Worm (Caenorhabditis elegans): ENCODE data around the gene rom-3.

DNA sequence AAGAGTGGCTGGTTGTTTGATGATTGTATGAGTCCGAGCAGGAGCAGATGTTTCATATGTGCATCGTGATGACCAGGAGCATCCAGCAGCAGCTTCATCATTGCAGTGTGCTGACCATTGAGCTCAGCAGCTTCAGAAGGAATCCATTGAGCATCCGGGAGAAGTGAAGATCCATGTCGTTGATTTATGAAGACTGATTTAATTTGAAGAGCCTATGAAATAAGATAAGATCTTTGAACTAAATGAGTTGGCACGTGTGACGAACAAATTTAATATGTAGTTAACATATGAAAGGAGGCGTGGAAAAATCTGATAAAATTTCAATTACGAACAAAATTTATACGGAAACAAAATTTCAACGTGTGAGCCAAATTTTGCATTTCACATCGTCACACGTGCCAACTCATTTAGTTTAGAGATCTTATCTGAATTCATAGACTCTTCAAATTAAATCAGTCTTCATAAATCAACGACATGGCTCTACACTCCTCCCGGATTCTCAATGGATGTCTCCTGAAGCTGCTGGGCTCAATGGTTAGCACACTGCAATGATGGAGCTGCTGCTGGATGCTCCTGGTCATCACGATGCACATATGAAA is 52.4 kb downstream of the rom-3 start, which contains the start of the genes Y116A8C.469 and Y116A8C.468:
- TF ChIP-seq lin-13 (tag; optimal IDR thresholded peaks at IDR 0.05) = no peak
- no peak for TF ChIP-seq ztf-11 (tag; optimal IDR thresholded peaks at IDR 0.05)
- TF ChIP-seq elt-1 (tag; optimal IDR thresholded peaks at IDR 0.05; ENCODE audit: borderline replicate concordance, insufficient read depth) = no peak
- TF ChIP-seq nhr-12 (tag; optimal IDR thresholded peaks at IDR 0.05) = no peak
- TF ChIP-seq pha-4 (tag; optimal IDR thresholded peaks at IDR 0.05) = no peak
- TF ChIP-seq unc-62 (GFP tag; optimal IDR thresholded peaks at IDR 0.05) = no peak
- no peak for TF ChIP-seq nhr-28 (tag; optimal IDR thresholded peaks at IDR 0.05)
- TF ChIP-seq unc-120 (tag; optimal IDR thresholded peaks at IDR 0.05; ENCODE audit: poor library complexity, severe bottlenecking) = no peak
- no peak for TF ChIP-seq cnd-1 (tag; optimal IDR thresholded peaks at IDR 0.05)
- TF ChIP-seq nhr-2 (tag; optimal IDR thresholded peaks at IDR 0.05) = no peak
- no peak for TF ChIP-seq bed-3 (GFP tag; optimal IDR thresholded peaks at IDR 0.05)

Measured in whole organism, mixed stage, embryonic.